Fruit fly (Drosophila melanogaster): ENCODE results near the gene CG7044.

The CG7044 gene

DNA sequence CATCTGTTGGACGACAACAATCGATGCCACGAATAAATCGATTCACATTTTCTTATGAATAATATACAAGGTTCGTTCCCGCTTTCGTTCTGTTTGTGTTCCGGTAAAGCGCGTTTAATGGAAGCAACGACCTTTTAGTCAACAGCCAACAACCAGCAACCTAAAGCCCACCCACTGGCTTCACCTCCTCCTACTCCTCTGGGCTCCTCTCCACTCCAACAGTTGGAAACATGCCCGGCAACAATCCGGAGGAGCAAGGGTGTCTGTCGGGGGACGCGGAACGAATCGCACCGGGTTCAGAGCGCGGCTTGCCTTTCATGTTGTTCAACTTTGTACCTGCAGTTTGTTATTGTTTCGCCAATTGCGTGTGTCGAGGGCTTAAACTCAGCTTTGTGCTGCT is 22.7 kb upstream of the CG7044 start:
- no peak for TF ChIP-seq CG9139 (GFP tag; optimal IDR thresholded peaks at IDR 0.05)
- TF ChIP-seq Ets96B (tag; optimal IDR thresholded peaks at IDR 0.05): no peak
- TF ChIP-seq Hr4 (GFP tag; optimal IDR thresholded peaks at IDR 0.05): no peak
- TF ChIP-seq topi (GFP tag; optimal IDR thresholded peaks at IDR 0.05): no peak
- TF ChIP-seq Sox15 (GFP tag; optimal IDR thresholded peaks at IDR 0.05): no peak
- peak; percentile 83 for TF ChIP-seq svp (GFP tag)
- no peak for TF ChIP-seq Hr38 (GFP tag; optimal IDR thresholded peaks at IDR 0.05)
- TF ChIP-seq esn (GFP tag; optimal IDR thresholded peaks at IDR 0.05): no peak
- TF ChIP-seq CG6163 (GFP tag; IDR thresholded peaks at IDR 0.05): 0 out of 3 replicates have a peak, but pooled peaks have one; percentile 2
- no peak for TF ChIP-seq fd59A (GFP tag; optimal IDR thresholded peaks at IDR 0.05)
- no peak for TF ChIP-seq CG1621 (tag; optimal IDR thresholded peaks at IDR 0.05)
- peak in 1 of 2 experiments; percentile 15 for TF ChIP-seq ss (GFP tag; optimal IDR thresholded peaks at IDR 0.05)
- TF ChIP-seq fd85E (GFP tag; optimal IDR thresholded peaks at IDR 0.05): no peak
- no peak for TF ChIP-seq CG8119 (GFP tag; IDR thresholded peaks at IDR 0.05)
- no peak for TF ChIP-seq CG3032 (tag; optimal IDR thresholded peaks at IDR 0.05)

DNA sequence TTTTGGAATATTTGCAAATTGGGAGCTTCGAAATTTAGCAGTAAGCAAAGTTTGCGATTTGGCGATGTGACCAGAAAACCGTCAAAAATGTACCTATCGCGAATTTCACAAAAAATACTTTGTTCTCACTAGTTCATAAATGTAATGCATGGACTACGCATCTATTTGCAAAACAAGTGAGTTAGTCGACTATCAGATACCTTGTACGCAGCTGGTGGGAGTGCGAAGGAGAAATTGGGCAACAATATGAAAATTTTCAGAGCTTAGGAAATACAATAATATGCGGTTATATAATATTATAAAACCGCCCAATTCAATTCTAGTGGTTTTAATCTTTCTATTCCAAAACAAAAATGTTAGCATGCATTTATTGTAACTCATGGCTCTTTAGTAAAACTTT is 17.3 kb upstream of the CG7044 start, which contains the start of gene Bdbt:
Bdbt (minus strand) TSS at position 73 of the 400 bp plus-strand sequence.
- TF ChIP-seq achi (GFP tag; optimal IDR thresholded peaks at IDR 0.05): no peak
- no peak for TF ChIP-seq Lpt (GFP tag; optimal IDR thresholded peaks at IDR 0.05)
- TF ChIP-seq CG11294 (GFP tag; IDR thresholded peaks at IDR 0.05): no peak
- TF ChIP-seq net (GFP tag; optimal IDR thresholded peaks at IDR 0.05): no peak
- no peak for TF ChIP-seq Hr38 (GFP tag; optimal IDR thresholded peaks at IDR 0.05)
- no peak for TF ChIP-seq CG9139 (GFP tag; optimal IDR thresholded peaks at IDR 0.05)
- no peak for TF ChIP-seq CG4318 (GFP tag; optimal IDR thresholded peaks at IDR 0.05)
- no peak for TF ChIP-seq CG10669 (GFP tag; optimal IDR thresholded peaks at IDR 0.05)
- TF ChIP-seq CG16779 (tag; optimal IDR thresholded peaks at IDR 0.05): no peak
- peak; percentile 54; the same call in 2 of the 3 replicates for TF ChIP-seq CG6163 (GFP tag; IDR thresholded peaks at IDR 0.05)
- TF ChIP-seq CG6808 (GFP tag; optimal IDR thresholded peaks at IDR 0.05): no peak
- TF ChIP-seq acj6 (GFP tag; optimal IDR thresholded peaks at IDR 0.05): no peak
- TF ChIP-seq vri (GFP tag; optimal IDR thresholded peaks at IDR 0.05): no peak
- TF ChIP-seq esn (GFP tag; optimal IDR thresholded peaks at IDR 0.05): peak; percentile 53
- no peak for TF ChIP-seq CG11762 (GFP tag; optimal IDR thresholded peaks at IDR 0.05; ENCODE audit: insufficient read depth)
- no peak for TF ChIP-seq CG3919 (GFP tag; optimal IDR thresholded peaks at IDR 0.05)
- no peak for TF ChIP-seq fkh (GFP tag; optimal IDR thresholded peaks at IDR 0.05)
- no peak for TF ChIP-seq svp (GFP tag)
- TF ChIP-seq topi (GFP tag; optimal IDR thresholded peaks at IDR 0.05): no peak
- TF ChIP-seq CG15336 (GFP tag; IDR thresholded peaks at IDR 0.05): no peak
- no peak for TF ChIP-seq Sox102F (GFP tag; optimal IDR thresholded peaks at IDR 0.05)
- no peak for TF ChIP-seq CG8319 (GFP tag; optimal IDR thresholded peaks at IDR 0.05)
- peak; percentile 85 for TF ChIP-seq Eip78C (GFP tag)
- TF ChIP-seq Gug (GFP tag; IDR thresholded peaks at IDR 0.05): no peak
- no peak for TF ChIP-seq CG8119 (GFP tag; IDR thresholded peaks at IDR 0.05)
- no peak for TF ChIP-seq CG10631 (GFP tag; optimal IDR thresholded peaks at IDR 0.05)
- TF ChIP-seq eg (GFP tag; IDR thresholded peaks at IDR 0.05): no peak
- TF ChIP-seq CG32006 (GFP tag; optimal IDR thresholded peaks at IDR 0.05): no peak
- TF ChIP-seq CG8632 (GFP tag; optimal IDR thresholded peaks at IDR 0.05): no peak
- peak; percentile 43 for TF ChIP-seq Sox14 (GFP tag; optimal IDR thresholded peaks at IDR 0.05)
- TF ChIP-seq dac (GFP tag; optimal IDR thresholded peaks at IDR 0.05): no peak
- TF ChIP-seq Smox (GFP tag; optimal IDR thresholded peaks at IDR 0.05): no peak
- TF ChIP-seq Eip75B (GFP tag; optimal IDR thresholded peaks at IDR 0.05): no peak
- no peak for TF ChIP-seq Ets21C (GFP tag; optimal IDR thresholded peaks at IDR 0.05)
- TF ChIP-seq CG34406 (GFP tag; optimal IDR thresholded peaks at IDR 0.05): no peak
- TF ChIP-seq CG3032 (tag; optimal IDR thresholded peaks at IDR 0.05): peak; percentile 47
- TF ChIP-seq CG6276 (GFP tag; optimal IDR thresholded peaks at IDR 0.05): no peak
- TF ChIP-seq fd85E (GFP tag; optimal IDR thresholded peaks at IDR 0.05): no peak
- peak; percentile 51 for TF ChIP-seq cyc (GFP tag; optimal IDR thresholded peaks at IDR 0.05)
- TF ChIP-seq CG11902 (GFP tag; optimal IDR thresholded peaks at IDR 0.05): no peak
- no peak for TF ChIP-seq Hr4 (GFP tag; optimal IDR thresholded peaks at IDR 0.05)
- no peak for TF ChIP-seq Met (GFP tag; optimal IDR thresholded peaks at IDR 0.05)
- no peak for TF ChIP-seq ss (GFP tag; optimal IDR thresholded peaks at IDR 0.05)
- no peak for TF ChIP-seq salr (GFP tag; optimal IDR thresholded peaks at IDR 0.05)
- TF ChIP-seq Sox15 (GFP tag; optimal IDR thresholded peaks at IDR 0.05): peak; percentile 5
- peak; percentile 53 for TF ChIP-seq lz (GFP tag; optimal IDR thresholded peaks at IDR 0.05)
- peak; percentile 14 for TF ChIP-seq CG6792 (GFP tag; optimal IDR thresholded peaks at IDR 0.05)

All from whole organism, prepupa.